Worm (Caenorhabditis elegans) whole organism, midembryonic: ENCODE data around the gene frk-1.
"Not testable (repeated sequence)": the region's sequence is repeated elsewhere in the genome, so short reads cannot be mapped to it uniquely, and the experiment has no call there.

Source experiments
- T22C8.4 ChIP-seq: fragments of 200-800 bp; sonication (Bioruptor generic); IDR thresholded peaks from 2 replicates; pipeline ENCODE4 v1.3.6; 2022; ENCODE audit warnings: missing genetic modification characterization, missing compliant biosample characterization
- cog-1 ChIP-seq: sonication (generic microtip); optimal IDR thresholded peaks from 2 replicates; lab custom pipeline; 2016; ENCODE audit warnings: missing genetic modification characterization, missing compliant biosample characterization
- flt-1 ChIP-seq: fragments of 200-800 bp; sonication (Bioruptor generic); IDR thresholded peaks from 2 replicates; pipeline ENCODE4 v1.3.6; 2022; ENCODE audit warnings: missing genetic modification characterization, missing compliant biosample characterization
- klf-2 ChIP-seq: fragments of 200-800 bp; sonication (Bioruptor generic); conservative IDR thresholded peaks from 2 replicates; pipeline ENCODE4 v1.3.6; 2022; ENCODE audit warnings: missing genetic modification reagents, missing genetic modification characterization, missing compliant biosample characterization
- med-1 ChIP-seq: sonication (generic microtip); optimal IDR thresholded peaks from 2 replicates; lab custom pipeline; 2017; ENCODE audit warnings: missing genetic modification characterization, mild to moderate bottlenecking, missing compliant biosample characterization, antibody characterized with exemption, missing genetic modification reagents; ENCODE audit not compliant: insufficient read depth
- ref-1 ChIP-seq: fragments of 200-800 bp; sonication (Bioruptor generic); conservative IDR thresholded peaks from 2 replicates; pipeline ENCODE4 v1.3.6; 2022; ENCODE audit warnings: missing genetic modification reagents, missing genetic modification characterization, missing compliant biosample characterization
- tab-1 ChIP-seq: fragments of 200-800 bp; sonication (Bioruptor generic); IDR thresholded peaks from 2 replicates; pipeline ENCODE4 v1.3.6; 2022; ENCODE audit warnings: missing genetic modification characterization, missing compliant biosample characterization
- ztf-23 ChIP-seq: fragments of 200-800 bp; sonication (Bioruptor generic); IDR thresholded peaks from 2 replicates; pipeline ENCODE4 v1.3.6; 2022; ENCODE audit warnings: missing genetic modification reagents, missing genetic modification characterization, missing compliant biosample characterization
- ztf-29 ChIP-seq: fragments of 200-800 bp; sonication (Bioruptor generic); IDR thresholded peaks from 2 replicates; pipeline ENCODE4 v1.3.6; 2022; ENCODE audit warnings: missing genetic modification reagents, missing genetic modification characterization, missing compliant biosample characterization

The frk-1 gene

ce11 chrIV:10017633-10018032, 25.3 kb upstream of the frk-1 start, which contains the start of gene F44D12.2:
F44D12.2 (minus strand) TSS chrIV:10017733.
- TF ChIP-seq ref-1 (GFP tag; lab: Robert Waterston, UW), result no peak
- TF ChIP-seq tab-1, result no peak
- TF ChIP-seq klf-2 (GFP tag; lab: Robert Waterston, UW), result no peak
- no peak for TF ChIP-seq ztf-29 (GFP tag; lab: Robert Waterston, UW)
- no peak for TF ChIP-seq med-1 (GFP tag; lab: Kevin White, UChicago)
- TF ChIP-seq flt-1 (GFP tag; lab: Robert Waterston, UW), result no peak
- TF ChIP-seq T22C8.4 (GFP tag; lab: Robert Waterston, UW), result no peak
- TF ChIP-seq ztf-23 (GFP tag; lab: Robert Waterston, UW), result no peak

- no peak for TF ChIP-seq ztf-29 (GFP tag; lab: Robert Waterston, UW)
Measured at ce11 chrIV:10021283-10021682, 21.7 kb upstream of the frk-1 start, which contains the start of gene F44D12.19. F44D12.19 (plus strand) TSS chrIV:10021583.

ce11 chrIV:10022991-10023390, 20.0 kb upstream of the frk-1 start, which contains the start of gene F44D12.8:
F44D12.8 (plus strand) TSS chrIV:10023291.
- TF ChIP-seq ztf-29 (GFP tag; lab: Robert Waterston, UW) (no peak), ref-1 (GFP tag; lab: Robert Waterston, UW) (no peak), med-1 (GFP tag; lab: Kevin White, UChicago) (no peak), tab-1 (no peak), T22C8.4 (GFP tag; lab: Robert Waterston, UW) (no peak), flt-1 (GFP tag; lab: Robert Waterston, UW) (no peak), cog-1 (tag; lab: Kevin White, UChicago) (no peak), ztf-23 (GFP tag; lab: Robert Waterston, UW) (no peak), klf-2 (GFP tag; lab: Robert Waterston, UW) (no peak)

ce11 chrIV:10026129-10026528, 16.9 kb upstream of the frk-1 start:
- no peak for TF ChIP-seq ref-1 (GFP tag; lab: Robert Waterston, UW)
- no peak for TF ChIP-seq ztf-23 (GFP tag; lab: Robert Waterston, UW)
- TF ChIP-seq flt-1 (GFP tag; lab: Robert Waterston, UW), result no peak
- TF ChIP-seq med-1 (GFP tag; lab: Kevin White, UChicago), result no peak
- no peak for TF ChIP-seq tab-1
- no peak for TF ChIP-seq cog-1 (tag; lab: Kevin White, UChicago)
- no peak for TF ChIP-seq T22C8.4 (GFP tag; lab: Robert Waterston, UW)
- no peak for TF ChIP-seq klf-2 (GFP tag; lab: Robert Waterston, UW)
- TF ChIP-seq ztf-29 (GFP tag; lab: Robert Waterston, UW), result no peak

- no peak for TF ChIP-seq ztf-23 (GFP tag; lab: Robert Waterston, UW)
- no peak for TF ChIP-seq med-1 (GFP tag; lab: Kevin White, UChicago)
- TF ChIP-seq T22C8.4 (GFP tag; lab: Robert Waterston, UW), result no peak
- no peak for TF ChIP-seq ztf-29 (GFP tag; lab: Robert Waterston, UW)
- no peak for TF ChIP-seq cog-1 (tag; lab: Kevin White, UChicago)
- TF ChIP-seq flt-1 (GFP tag; lab: Robert Waterston, UW), result no peak
- TF ChIP-seq tab-1, result no peak
- TF ChIP-seq klf-2 (GFP tag; lab: Robert Waterston, UW), result no peak
- no peak for TF ChIP-seq ref-1 (GFP tag; lab: Robert Waterston, UW)
Measured at ce11 chrIV:10027566-10027965, 15.4 kb upstream of the frk-1 start, which contains the start of gene gipc-2. gipc-2 (minus strand) TSS chrIV:10027666.

ce11 chrIV:10028779-10029178, 14.2 kb upstream of the frk-1 start, which contains the start of the genes F44D12.16 and msd-2:
F44D12.16 (plus strand) TSS chrIV:10029079.
msd-2 (plus strand) TSS chrIV:10029083.
- not testable (repeated sequence) for TF ChIP-seq klf-2, ztf-23, ref-1 (GFP tag; lab: Robert Waterston, UW)

ce11 chrIV:10033053-10033452, 9.9 kb upstream of the frk-1 start, which contains the start of gene F44D12.6:
F44D12.6 (plus strand) TSS chrIV:10033353.
- TF ChIP-seq med-1 (GFP tag; lab: Kevin White, UChicago) (no peak), cog-1 (tag; lab: Kevin White, UChicago) (no peak), T22C8.4 (GFP tag; lab: Robert Waterston, UW) (no peak), tab-1 (no peak), ztf-23 (GFP tag; lab: Robert Waterston, UW) (no peak), klf-2 (GFP tag; lab: Robert Waterston, UW) (no peak), ztf-29 (GFP tag; lab: Robert Waterston, UW) (no peak), flt-1 (GFP tag; lab: Robert Waterston, UW) (no peak), ref-1 (GFP tag; lab: Robert Waterston, UW) (no peak)

ce11 chrIV:10036966-10037365, 6.0 kb upstream of the frk-1 start, which contains the start of gene F44D12.10:
F44D12.10 (minus strand) TSS chrIV:10037066.
- no peak for TF ChIP-seq med-1 (GFP tag; lab: Kevin White, UChicago)
- no peak for TF ChIP-seq ztf-23 (GFP tag; lab: Robert Waterston, UW)
- TF ChIP-seq ref-1 (GFP tag; lab: Robert Waterston, UW), result no peak
- TF ChIP-seq ztf-29 (GFP tag; lab: Robert Waterston, UW), result no peak
- TF ChIP-seq tab-1, result no peak
- TF ChIP-seq T22C8.4 (GFP tag; lab: Robert Waterston, UW), result no peak
- no peak for TF ChIP-seq cog-1 (tag; lab: Kevin White, UChicago)
- TF ChIP-seq klf-2 (GFP tag; lab: Robert Waterston, UW), result no peak
- TF ChIP-seq flt-1 (GFP tag; lab: Robert Waterston, UW), result no peak

- TF ChIP-seq ztf-29 (GFP tag; lab: Robert Waterston, UW), result no peak
- TF ChIP-seq ztf-23 (GFP tag; lab: Robert Waterston, UW), result no peak
- no peak for TF ChIP-seq flt-1 (GFP tag; lab: Robert Waterston, UW)
- no peak for TF ChIP-seq tab-1
- TF ChIP-seq klf-2 (GFP tag; lab: Robert Waterston, UW), result no peak
- TF ChIP-seq cog-1 (tag; lab: Kevin White, UChicago), result no peak
- no peak for TF ChIP-seq med-1 (GFP tag; lab: Kevin White, UChicago)
- no peak for TF ChIP-seq ref-1 (GFP tag; lab: Robert Waterston, UW)
- no peak for TF ChIP-seq T22C8.4 (GFP tag; lab: Robert Waterston, UW)
Measured at ce11 chrIV:10040803-10041202, 2.2 kb upstream of the frk-1 start, which contains the start of gene dhs-31. dhs-31 (minus strand) TSS chrIV:10040903.
